Worm (Caenorhabditis elegans) whole organism, L4/young adult: ENCODE measurements around the gene acsd-1.

Source experiments
- W03F9.2 ChIP-seq: fragments of 150-350 bp; optimal IDR thresholded peaks from 2 replicates; lab custom pipeline; 2014; ENCODE audit warnings: missing biosample characterization, missing genetic modification characterization
- dao-5 ChIP-seq: sonication (generic microtip); optimal IDR thresholded peaks from 2 replicates; lab custom pipeline; 2016; ENCODE audit warnings: missing genotype, missing genetic modification characterization, moderate library complexity, missing compliant biosample characterization
- him-1 ChIP-seq: sonication (generic microtip); optimal IDR thresholded peaks from 2 replicates; lab custom pipeline; 2016; ENCODE audit warnings: missing genotype, missing genetic modification reagents, missing genetic modification characterization, missing compliant biosample characterization

Gene acsd-1

DNA sequence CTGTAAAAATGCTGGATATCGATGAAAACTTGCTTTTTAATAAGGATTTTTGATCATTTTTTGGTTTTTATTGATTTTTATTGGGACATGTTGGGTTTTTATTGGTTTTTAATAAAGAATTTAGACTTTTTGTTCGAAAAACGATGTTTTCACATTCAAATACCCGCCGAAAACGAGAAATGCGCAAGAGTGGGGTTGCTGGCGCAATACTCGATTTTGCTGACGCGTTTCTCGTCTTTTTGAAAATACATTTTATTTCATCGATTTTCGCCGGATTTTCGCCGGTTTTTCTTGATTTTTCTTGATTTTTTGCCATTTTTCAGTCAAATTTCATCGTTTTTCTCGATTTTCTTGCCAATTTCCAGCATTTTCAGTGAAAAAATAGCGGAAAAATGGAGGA is 26.5 kb downstream of the acsd-1 start, which contains the start of gene smr-1:
smr-1 (plus strand) TSS at position 375 of the 400 bp plus-strand sequence.
- TF ChIP-seq dao-5 (no peak), him-1 (tag; lab: Kevin White, UChicago) (peak; percentile 77), W03F9.2 (peak; percentile 91)

DNA sequence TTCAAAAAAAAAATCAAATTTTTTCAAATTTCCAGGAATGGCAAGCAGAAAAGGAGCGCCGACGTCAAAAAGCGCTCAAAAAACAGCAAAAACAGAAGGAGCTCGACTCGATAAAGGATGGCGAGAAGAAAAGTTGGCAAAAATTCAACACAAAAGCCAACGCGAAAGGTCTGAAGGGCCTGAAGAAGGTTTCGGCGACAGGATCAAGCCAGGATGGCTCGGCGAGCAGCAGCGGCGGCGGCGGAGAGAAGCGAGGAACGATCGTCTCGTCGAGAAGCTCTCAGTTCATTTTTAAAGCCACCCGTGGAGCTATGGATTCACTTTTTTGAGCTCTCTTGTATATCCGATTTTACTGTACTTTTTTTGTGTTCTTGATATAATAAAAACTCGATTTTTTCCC is 28.6 kb downstream of the acsd-1 start:
- no peak for TF ChIP-seq W03F9.2
- TF ChIP-seq dao-5: no peak
- TF ChIP-seq him-1 (tag; lab: Kevin White, UChicago): no peak

- TF ChIP-seq W03F9.2: no peak
- TF ChIP-seq him-1 (tag; lab: Kevin White, UChicago): no peak
- no peak for TF ChIP-seq dao-5
Observed at ce11 chrIII:1147863-1148262, 31.6 kb downstream of the acsd-1 start.

DNA sequence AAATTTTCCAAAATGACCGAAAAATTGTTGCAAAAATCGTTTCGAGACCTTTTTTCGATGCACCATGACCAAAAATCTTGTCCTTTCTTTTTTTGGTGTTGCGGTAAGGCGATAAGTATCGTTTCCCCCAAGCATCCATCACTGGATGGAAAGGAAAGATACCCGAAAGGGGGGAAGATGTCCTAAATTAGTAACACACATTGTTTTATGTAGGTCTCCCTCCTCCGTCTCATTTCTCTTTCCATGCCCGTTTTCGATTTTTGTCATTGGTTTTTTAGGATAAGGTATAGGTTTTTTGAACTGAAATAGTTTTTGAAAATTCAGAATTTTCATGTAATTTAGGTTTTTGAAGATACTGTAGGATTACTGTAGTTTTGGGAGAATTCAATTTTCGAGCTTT is 33.2 kb downstream of the acsd-1 start:
- TF ChIP-seq dao-5 (no peak), him-1 (tag; lab: Kevin White, UChicago) (no peak), W03F9.2 (no peak)

ce11 chrIII:1151680-1152079 is 35.4 kb downstream of the acsd-1 start, which contains the start of gene cdh-12:
TSS of gene cdh-12 (plus strand) at chrIII:1152044.
- TF ChIP-seq W03F9.2 (no peak), him-1 (tag; lab: Kevin White, UChicago) (no peak), dao-5 (no peak)

DNA sequence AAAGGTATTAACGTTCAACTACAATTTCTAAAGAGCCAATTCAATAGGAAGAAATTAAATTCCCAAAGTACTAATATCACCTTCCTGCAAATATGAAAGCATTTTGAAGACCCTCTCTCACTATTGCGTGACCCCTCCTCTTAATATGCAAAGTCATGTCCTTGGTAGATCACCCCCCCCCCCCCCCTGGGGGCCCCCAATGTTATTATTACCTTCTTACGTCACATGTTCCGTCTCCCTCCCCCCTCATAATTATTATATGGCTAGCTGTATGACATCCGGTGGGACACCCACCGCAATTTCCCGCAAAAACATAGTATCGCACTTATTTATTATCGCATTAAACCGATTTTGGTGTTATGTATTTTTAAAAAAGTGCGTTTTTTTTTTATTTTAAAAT is 45.7 kb downstream of the acsd-1 start:
- TF ChIP-seq dao-5: no peak
- no peak for TF ChIP-seq W03F9.2
- TF ChIP-seq him-1 (tag; lab: Kevin White, UChicago): no peak

DNA sequence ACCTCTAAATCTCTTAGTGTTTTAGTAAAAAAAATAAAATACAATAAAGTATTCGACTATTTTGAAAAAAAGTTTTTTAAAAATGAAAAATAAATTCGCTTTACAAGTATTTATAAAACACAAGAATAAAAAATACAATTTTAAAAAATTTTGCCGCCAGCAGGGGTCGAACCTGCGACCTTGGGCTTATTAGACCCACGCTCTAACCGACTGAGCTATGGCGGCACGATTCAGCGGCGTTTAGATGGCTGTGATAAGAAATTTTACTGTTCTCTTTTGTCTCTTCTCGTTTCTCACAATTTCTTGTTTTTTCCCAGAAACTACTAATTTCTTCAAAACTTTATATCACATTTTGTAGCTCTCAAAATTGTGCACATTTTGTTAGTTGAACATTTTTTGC is 46.9 kb downstream of the acsd-1 start:
- no peak for TF ChIP-seq W03F9.2
- TF ChIP-seq dao-5: no peak
- no peak for TF ChIP-seq him-1 (tag; lab: Kevin White, UChicago)

- TF ChIP-seq him-1 (tag; lab: Kevin White, UChicago) (no peak), dao-5 (no peak), W03F9.2 (no peak)
Observed at ce11 chrIII:1164668-1165067, 48.4 kb downstream of the acsd-1 start.

DNA sequence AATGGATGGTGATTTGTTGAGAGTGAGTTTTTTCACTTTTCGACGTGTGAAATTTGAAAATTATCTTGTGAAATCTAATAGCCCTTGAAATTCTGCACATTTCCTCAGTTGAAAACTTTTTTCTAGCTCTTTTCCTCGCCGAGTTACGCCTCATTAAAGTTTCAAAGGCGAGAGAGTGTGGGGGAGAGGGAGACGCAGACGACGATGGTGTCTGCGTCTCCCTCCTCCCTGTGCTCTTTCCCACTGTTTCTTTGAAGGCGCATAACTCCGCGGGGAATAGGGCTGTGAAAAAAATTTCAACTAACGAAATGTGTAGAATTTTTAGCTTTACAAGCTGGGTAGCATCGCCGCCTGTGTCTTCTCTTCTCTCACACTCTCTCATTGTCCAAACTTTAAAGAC is 50.1 kb downstream of the acsd-1 start:
- TF ChIP-seq dao-5 (no peak), W03F9.2 (no peak), him-1 (tag; lab: Kevin White, UChicago) (no peak)

- no peak for TF ChIP-seq W03F9.2
- no peak for TF ChIP-seq him-1 (tag; lab: Kevin White, UChicago)
- TF ChIP-seq dao-5: no peak
Observed at ce11 chrIII:1169622-1170021, 53.4 kb downstream of the acsd-1 start.

- TF ChIP-seq him-1 (tag; lab: Kevin White, UChicago) (no peak), dao-5 (no peak), W03F9.2 (no peak)
Observed at ce11 chrIII:1173331-1173730, 57.1 kb downstream of the acsd-1 start.

- TF ChIP-seq dao-5: no peak
- no peak for TF ChIP-seq W03F9.2
- no peak for TF ChIP-seq him-1 (tag; lab: Kevin White, UChicago)
Observed at ce11 chrIII:1176080-1176608, 59.9 kb downstream of the acsd-1 start, which contains the start of gene eak-3. TSS of gene eak-3 (minus strand) at chrIII:1176558.

ce11 chrIII:1179006-1179405 is 62.7 kb downstream of the acsd-1 start:
- TF ChIP-seq him-1 (tag; lab: Kevin White, UChicago): no peak
- TF ChIP-seq dao-5: no peak
- TF ChIP-seq W03F9.2: no peak

- no peak for TF ChIP-seq him-1 (tag; lab: Kevin White, UChicago)
- no peak for TF ChIP-seq dao-5
- no peak for TF ChIP-seq W03F9.2
Observed at ce11 chrIII:1181756-1182155, 65.5 kb downstream of the acsd-1 start, which contains the start of gene nspg-8. TSS of gene nspg-8 (plus strand) at chrIII:1182056.
